Fruit fly (Drosophila melanogaster) whole organism, adult: ENCODE results near the gene Mer.

Source experiments
- CG14711 ChIP-seq: fragments of 200-800 bp; sonication (Bioruptor generic); optimal IDR thresholded peaks from 2 replicates; lab custom pipeline; 2018; ENCODE audit warnings: missing biosample characterization, mild to moderate bottlenecking, missing genetic modification characterization, moderate library complexity
- CG33017 ChIP-seq: fragments of 200-800 bp; sonication (Bioruptor generic); optimal IDR thresholded peaks from 2 replicates; lab custom pipeline; 2018; ENCODE audit warnings: missing biosample characterization, mild to moderate bottlenecking, missing genetic modification characterization, moderate library complexity
- CG5204 ChIP-seq: fragments of 200-800 bp; sonication (Bioruptor generic); optimal IDR thresholded peaks from 2 replicates; lab custom pipeline; 2016; ENCODE audit warnings: missing biosample characterization, missing genetic modification characterization
- CG7045 ChIP-seq: fragments of 200-800 bp; sonication (Bioruptor generic); optimal IDR thresholded peaks from 2 replicates; lab custom pipeline; 2017; ENCODE audit warnings: missing biosample characterization, mild to moderate bottlenecking, missing genetic modification characterization
- CG7101 ChIP-seq: fragments of 200-800 bp; sonication (Bioruptor generic); optimal IDR thresholded peaks from 2 replicates; lab custom pipeline; 2018; ENCODE audit warnings: missing biosample characterization, mild to moderate bottlenecking, missing genetic modification characterization, moderate library complexity
- Clk ChIP-seq: fragments of 200-800 bp; sonication (Bioruptor generic); optimal IDR thresholded peaks from 2 replicates; lab custom pipeline; 2017; ENCODE audit warnings: missing biosample characterization, missing genetic modification characterization
- cic ChIP-seq: fragments of 200-800 bp; sonication (Bioruptor generic); optimal IDR thresholded peaks from 2 replicates; lab custom pipeline; 2017; ENCODE audit warnings: missing biosample characterization, mild to moderate bottlenecking, missing genetic modification characterization, moderate library complexity
- kay ChIP-seq: fragments of 200-800 bp; sonication (Bioruptor generic); peaks from one replicate; lab custom pipeline; 2016; ENCODE audit warnings: missing biosample characterization, missing genetic modification characterization, borderline replicate concordance
- ovo ChIP-seq: fragments of 200-800 bp; sonication (Bioruptor generic); optimal IDR thresholded peaks from 2 replicates; lab custom pipeline; 2016; ENCODE audit warnings: missing biosample characterization, missing genetic modification characterization
- pad ChIP-seq: fragments of 200-800 bp; sonication (Bioruptor generic); optimal IDR thresholded peaks from 3 replicates; lab custom pipeline; 2017; ENCODE audit warnings: missing biosample characterization, missing genetic modification characterization, mild to moderate bottlenecking, moderate library complexity, missing genetic modification reagents
- tj ChIP-seq: fragments of 200-800 bp; sonication (Bioruptor generic); optimal IDR thresholded peaks from 3 replicates; lab custom pipeline; 2017; ENCODE audit warnings: missing biosample characterization, mild to moderate bottlenecking, missing genetic modification characterization, moderate library complexity
- toe ChIP-seq: fragments of 200-800 bp; sonication (Bioruptor generic); optimal IDR thresholded peaks from 2 replicates; lab custom pipeline; 2016; ENCODE audit warnings: missing biosample characterization, missing genetic modification characterization

DNA sequence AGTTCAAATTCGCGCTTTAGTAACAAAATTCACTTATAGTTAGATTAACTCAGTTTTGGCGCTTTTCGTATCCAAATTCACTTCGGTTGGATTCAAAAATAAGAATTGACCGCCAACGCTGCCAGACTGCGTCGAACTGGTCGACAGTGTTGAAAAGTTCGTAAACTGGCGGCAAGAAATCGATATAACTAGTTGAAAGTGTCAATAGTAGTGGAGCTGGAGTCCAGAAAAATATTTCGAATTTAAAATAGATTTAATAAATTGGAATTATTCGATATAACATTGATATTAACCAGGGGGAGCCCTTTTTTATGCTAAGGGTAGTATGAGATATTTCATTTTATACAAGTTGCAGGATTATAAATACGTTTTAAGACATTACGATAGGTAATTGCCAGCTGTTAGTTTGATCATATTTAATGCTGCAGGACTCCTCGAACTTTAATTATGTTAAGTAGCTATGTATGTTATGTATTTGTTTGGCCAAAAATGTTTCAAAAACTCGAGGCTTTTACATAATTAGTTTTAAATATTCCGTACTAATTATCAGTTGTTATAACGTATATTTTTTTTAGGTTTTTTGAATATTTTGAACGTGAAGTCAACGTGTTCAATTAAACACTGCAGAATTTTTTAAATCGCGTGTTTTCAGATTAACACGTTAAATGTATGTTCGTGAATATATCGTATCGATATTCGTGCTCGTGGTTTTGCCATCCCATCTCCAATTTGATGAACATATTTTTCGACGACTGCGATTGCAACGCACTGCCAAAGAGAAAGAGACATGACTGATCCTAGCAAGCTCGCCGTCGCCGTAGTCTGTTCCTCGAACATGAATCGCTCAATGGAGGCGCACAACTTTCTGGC, 29.2 kb downstream of the Mer start, which contains the start of the genes CG14223 and Ssu72:
- TF ChIP-seq pad (GFP tag; lab: Kevin White, UChicago): no peak
- no peak for TF ChIP-seq CG7045 (GFP tag; lab: Kevin White, UChicago)
- no peak for TF ChIP-seq Clk (GFP tag; lab: Kevin White, UChicago)
- no peak for TF ChIP-seq tj (GFP tag; lab: Kevin White, UChicago)
- TF ChIP-seq CG7101: peak; percentile 22
- TF ChIP-seq ovo (GFP tag; lab: Kevin White, UChicago): no peak
- TF ChIP-seq kay (GFP tag; lab: Kevin White, UChicago): no peak
- peak; percentile 42 for TF ChIP-seq CG5204 (GFP tag; lab: Kevin White, UChicago)
- no peak for TF ChIP-seq CG14711
- no peak for TF ChIP-seq cic
- no peak for TF ChIP-seq toe (GFP tag; lab: Kevin White, UChicago)
- no peak for TF ChIP-seq CG33017
